Fruit fly (Drosophila melanogaster): ENCODE data around the gene Mst36Fa.

The Mst36Fa gene

dm6 chr2L:18626987-18627386 is 49.8 kb downstream of the Mst36Fa start (continued):
- TF ChIP-seq HLH4C (GFP tag; IDR thresholded peaks at IDR 0.05; ENCODE audit: partially characterized antibody) = no peak
- TF ChIP-seq lola (GFP tag; optimal IDR thresholded peaks at IDR 0.05) = peak in 1 of 3 experiments; percentile 61
- TF ChIP-seq Scr (GFP tag; IDR thresholded peaks at IDR 0.05; ENCODE audit: partially characterized antibody) = no peak
- TF ChIP-seq CG3163 (GFP tag; optimal IDR thresholded peaks at IDR 0.05) = peak; percentile 78
- peak; percentile 64 for TF ChIP-seq mam (GFP tag; optimal IDR thresholded peaks at IDR 0.05)
- TF ChIP-seq CG30020 (tag; optimal IDR thresholded peaks at IDR 0.05) = no peak
- TF ChIP-seq Sry-β (GFP tag; optimal IDR thresholded peaks at IDR 0.05) = peak; percentile 53
- TF ChIP-seq ATbp (GFP tag; optimal IDR thresholded peaks at IDR 0.05) = peak; percentile 98
- peak; percentile 70 for TF ChIP-seq ewg (GFP tag; optimal IDR thresholded peaks at IDR 0.05)
- peak; percentile 94 for TF ChIP-seq Asciz (GFP tag; optimal IDR thresholded peaks at IDR 0.05)
- TF ChIP-seq Ptx1 (GFP tag; IDR thresholded peaks at IDR 0.05) = 0 out of 2 replicates have a peak, but pooled peaks have one; percentile 11
- no peak for TF ChIP-seq Hmx (GFP tag; optimal IDR thresholded peaks at IDR 0.05)
- peak; percentile 63; the same call in 2 of the 3 replicates for TF ChIP-seq CG17361 (GFP tag; IDR thresholded peaks at IDR 0.05)
- peak; percentile 75 for TF ChIP-seq Dad (GFP tag; optimal IDR thresholded peaks at IDR 0.05)
- peak; percentile 71 for TF ChIP-seq exex (tag; optimal IDR thresholded peaks at IDR 0.05)
- TF ChIP-seq CG30431 (GFP tag; optimal IDR thresholded peaks at IDR 0.05) = no peak
- peak; percentile 71 for TF ChIP-seq onecut (GFP tag; IDR thresholded peaks at IDR 0.05)
- peak; percentile 10 for TF ChIP-seq Chrac-16 (GFP tag; optimal IDR thresholded peaks at IDR 0.05)
- peak; percentile 65 for TF ChIP-seq btn (GFP tag; optimal IDR thresholded peaks at IDR 0.05)
- TF ChIP-seq dm (GFP tag; optimal IDR thresholded peaks at IDR 0.05) = peak; percentile 57
- peak; percentile 34; the same call in 2 of the 3 replicates for TF ChIP-seq tgo (GFP tag; IDR thresholded peaks at IDR 0.05)
- TF ChIP-seq CG15011 (GFP tag; optimal IDR thresholded peaks at IDR 0.05) = peak; percentile 81
- peak; percentile 54; the same call in 1 of the 2 replicates for TF ChIP-seq ara (GFP tag; IDR thresholded peaks at IDR 0.05)
- TF ChIP-seq Six4 (GFP tag; optimal IDR thresholded peaks at IDR 0.05) = peak; percentile 48
- TF ChIP-seq TFAM (GFP tag; optimal IDR thresholded peaks at IDR 0.05) = peak; percentile 11
- TF ChIP-seq Hsf (GFP tag; optimal IDR thresholded peaks at IDR 0.05) = peak; percentile 67
- peak; percentile 25; the same call in 1 of the 2 replicates for TF ChIP-seq ttk (GFP tag; IDR thresholded peaks at IDR 0.05)
- TF ChIP-seq CG6689 (GFP tag; IDR thresholded peaks at IDR 0.05) = peak; percentile 46; the same call in 1 of the 2 replicates
- TF ChIP-seq CG14014 (GFP tag; IDR thresholded peaks at IDR 0.05) = peak; percentile 70; the same call in 1 of the 2 replicates
- TF ChIP-seq CG15696 (tag; optimal IDR thresholded peaks at IDR 0.05) = peak; percentile 60
- TF ChIP-seq aop (GFP tag; IDR thresholded peaks at IDR 0.05) = no peak
- TF ChIP-seq HHEX (GFP tag; optimal IDR thresholded peaks at IDR 0.05) = peak; percentile 84
- TF ChIP-seq Oli (tag; optimal IDR thresholded peaks at IDR 0.05) = peak; percentile 47
- TF ChIP-seq CG4707 (GFP tag; optimal IDR thresholded peaks at IDR 0.05) = peak; percentile 84
- TF ChIP-seq z (GFP tag; IDR thresholded peaks at IDR 0.05) = peak; percentile 44; the same call in 2 of the 3 replicates
- TF ChIP-seq Neu2 (GFP tag; optimal IDR thresholded peaks at IDR 0.05; ENCODE audit: borderline replicate concordance) = no peak
- TF ChIP-seq CG11093 (GFP tag; IDR thresholded peaks at IDR 0.05) = peak; percentile 54; the same call in 1 of the 3 replicates
- 0 out of 2 replicates have a peak, but pooled peaks have one; percentile 24 for TF ChIP-seq CG14441 (GFP tag; IDR thresholded peaks at IDR 0.05)
- peak; percentile 91 for TF ChIP-seq NC2α (GFP tag; optimal IDR thresholded peaks at IDR 0.05)
- TF ChIP-seq bab2 (GFP tag; optimal IDR thresholded peaks at IDR 0.05) = peak; percentile 91
- TF ChIP-seq CG12104 (GFP tag; optimal IDR thresholded peaks at IDR 0.05) = peak; percentile 84
- peak; percentile 76 for TF ChIP-seq NK7.1 (GFP tag; optimal IDR thresholded peaks at IDR 0.05)
- TF ChIP-seq CG9609 (GFP tag; optimal IDR thresholded peaks at IDR 0.05) = peak; percentile 56
- TF ChIP-seq CG33557 (GFP tag; optimal IDR thresholded peaks at IDR 0.05) = peak; percentile 64
- peak; percentile 90 for TF ChIP-seq CG33213 (GFP tag; optimal IDR thresholded peaks at IDR 0.05)
- peak; percentile 13 for TF ChIP-seq tin (GFP tag; optimal IDR thresholded peaks at IDR 0.05)
- peak; percentile 80 for TF ChIP-seq Xrp1 (GFP tag; IDR thresholded peaks at IDR 0.05)
- peak; percentile 62 for TF ChIP-seq luna (GFP tag; optimal IDR thresholded peaks at IDR 0.05)
- peak; percentile 87 for TF ChIP-seq CG6765 (GFP tag; optimal IDR thresholded peaks at IDR 0.05)
- no peak for TF ChIP-seq chinmo (GFP tag; IDR thresholded peaks at IDR 0.05; ENCODE audit: partially characterized antibody)

Measured in whole organism, embryonic.